Worm (Caenorhabditis elegans) whole organism, young adult: ENCODE data around the gene str-180.

Source experiments
- F22D6.2 ChIP-seq: sonication (generic microtip); optimal IDR thresholded peaks from 2 replicates; lab custom pipeline; 2016; ENCODE audit warnings: mild to moderate bottlenecking, missing genetic modification characterization, missing compliant biosample characterization
- F23B12.7 ChIP-seq: sonication (generic microtip); optimal IDR thresholded peaks from 2 replicates; lab custom pipeline; 2017; ENCODE audit warnings: missing genetic modification characterization, mild to moderate bottlenecking, missing compliant biosample characterization, antibody characterized with exemption, moderate library complexity; ENCODE audit not compliant: insufficient read depth
- F57C9.4 ChIP-seq: sonication (generic microtip); optimal IDR thresholded peaks from 2 replicates; lab custom pipeline; 2017; ENCODE audit warnings: mild to moderate bottlenecking, missing genetic modification characterization, missing compliant biosample characterization
- K11D2.4 ChIP-seq: fragments of 200-800 bp; sonication (Bioruptor generic); IDR thresholded peaks from 2 replicates; pipeline ENCODE4 v1.3.6; 2022; ENCODE audit warnings: missing genetic modification reagents, missing genetic modification characterization, missing compliant biosample characterization
- K12H6.12 ChIP-seq: fragments of 200-800 bp; sonication (Bioruptor generic); optimal IDR thresholded peaks from 2 replicates; lab custom pipeline; 2018; ENCODE audit warnings: mild to moderate bottlenecking, missing genetic modification characterization, missing compliant biosample characterization
- Y56A3A.18 ChIP-seq: fragments of 200-800 bp; sonication (Bioruptor generic); IDR thresholded peaks from 2 replicates; pipeline ENCODE4 v1.3.6; 2022; ENCODE audit warnings: missing genetic modification reagents, missing genetic modification characterization, missing compliant biosample characterization
- ZK185.1 ChIP-seq: sonication (generic microtip); optimal IDR thresholded peaks from 2 replicates; lab custom pipeline; 2016; ENCODE audit warnings: mild to moderate bottlenecking, missing genetic modification characterization, missing compliant biosample characterization; ENCODE audit not compliant: poor library complexity, severe bottlenecking
- ama-1 ChIP-seq, 3 experiments: fragments of 150-350 bp in 1 of 3; sonication (generic microtip) in 2 of 3; optimal IDR thresholded peaks; 2 replicates each; lab custom pipeline; 2014 to 2018; ENCODE audit warnings: missing biosample characterization in 2 of 3, missing genetic modification characterization in 2 of 3, missing genetic modification reagents in 2 of 3
- attf-5 ChIP-seq: fragments of 200-800 bp; sonication (Bioruptor generic); optimal IDR thresholded peaks from 2 replicates; lab custom pipeline; 2018; ENCODE audit warnings: mild to moderate bottlenecking, missing genetic modification characterization, missing compliant biosample characterization
- ceh-27 ChIP-seq: fragments of 200-800 bp; sonication (Bioruptor generic); optimal IDR thresholded peaks from 2 replicates; lab custom pipeline; 2018; ENCODE audit warnings: mild to moderate bottlenecking, missing genetic modification characterization, moderate library complexity, missing compliant biosample characterization
- ceh-58 ChIP-seq: fragments of 200-800 bp; sonication (Bioruptor generic); IDR thresholded peaks from 2 replicates; pipeline ENCODE4 v1.3.6; 2022; ENCODE audit warnings: missing genetic modification characterization, missing compliant biosample characterization
- chd-7 ChIP-seq: sonication (generic microtip); optimal IDR thresholded peaks from 2 replicates; lab custom pipeline; 2016; ENCODE audit warnings: mild to moderate bottlenecking, missing genetic modification characterization, moderate library complexity, missing compliant biosample characterization
- die-1 ChIP-seq: sonication (generic microtip); optimal IDR thresholded peaks from 2 replicates; lab custom pipeline; 2016; ENCODE audit warnings: missing genotype, mild to moderate bottlenecking, missing genetic modification characterization, missing compliant biosample characterization
- dox-1 ChIP-seq: fragments of 200-800 bp; sonication (Bioruptor generic); IDR thresholded peaks from 2 replicates; pipeline ENCODE4 v1.3.6; 2022; ENCODE audit warnings: missing genetic modification reagents, missing genetic modification characterization, missing compliant biosample characterization
- dpl-1 ChIP-seq: fragments of 150-350 bp; optimal IDR thresholded peaks from 2 replicates; lab custom pipeline; 2014; ENCODE audit warnings: missing biosample characterization, missing genetic modification reagents, missing genetic modification characterization
- egl-44 ChIP-seq: fragments of 200-800 bp; sonication (Bioruptor generic); IDR thresholded peaks from 2 replicates; pipeline ENCODE4 v1.3.6; 2022; ENCODE audit warnings: missing genetic modification reagents, missing genetic modification characterization, missing compliant biosample characterization
- egrh-3 ChIP-seq: fragments of 200-800 bp; sonication (Bioruptor generic); IDR thresholded peaks from 2 replicates; pipeline ENCODE4 v1.3.6; 2022; ENCODE audit warnings: missing genetic modification reagents, missing genetic modification characterization, missing compliant biosample characterization
- ekl-4 ChIP-seq: fragments of 200-800 bp; sonication (Bioruptor generic); IDR thresholded peaks from 2 replicates; pipeline ENCODE4 v1.3.6; 2022; ENCODE audit warnings: missing genetic modification reagents, missing genetic modification characterization, missing compliant biosample characterization
- gei-17 ChIP-seq: fragments of 200-800 bp; sonication (Bioruptor generic); optimal IDR thresholded peaks from 2 replicates; lab custom pipeline; 2018; ENCODE audit warnings: mild to moderate bottlenecking, missing genetic modification characterization, missing compliant biosample characterization
- him-1 ChIP-seq: sonication (generic microtip); optimal IDR thresholded peaks from 2 replicates; lab custom pipeline; 2016; ENCODE audit warnings: missing genotype, missing genetic modification reagents, missing genetic modification characterization, missing compliant biosample characterization
- hlh-12 ChIP-seq: sonication (generic microtip); optimal IDR thresholded peaks from 2 replicates; lab custom pipeline; 2016; ENCODE audit warnings: missing genetic modification characterization, missing compliant biosample characterization
- hmg-1.2 ChIP-seq: fragments of 200-800 bp; sonication (Bioruptor generic); IDR thresholded peaks from 2 replicates; pipeline ENCODE4 v1.3.6; 2022; ENCODE audit warnings: missing genetic modification reagents, missing genetic modification characterization, missing compliant biosample characterization
- hrde-1 ChIP-seq: sonication (generic microtip); optimal IDR thresholded peaks from 2 replicates; lab custom pipeline; 2016; ENCODE audit warnings: missing genetic modification characterization, mild to moderate bottlenecking, missing compliant biosample characterization, moderate library complexity, missing genotype, missing genetic modification reagents, borderline replicate concordance
- hsf-1 ChIP-seq: fragments of 200-800 bp; sonication (Bioruptor generic); IDR thresholded peaks from 2 replicates; pipeline ENCODE4 v1.3.6; 2022; ENCODE audit warnings: missing genetic modification reagents, missing genetic modification characterization, missing compliant biosample characterization
- lin-40 ChIP-seq: sonication (generic microtip); optimal IDR thresholded peaks from 2 replicates; lab custom pipeline; 2016; ENCODE audit warnings: missing genetic modification characterization, mild to moderate bottlenecking, missing compliant biosample characterization, missing genotype, missing genetic modification reagents
- madf-10 ChIP-seq: sonication (generic microtip); optimal IDR thresholded peaks from 2 replicates; lab custom pipeline; 2016; ENCODE audit warnings: mild to moderate bottlenecking, missing genetic modification characterization, missing compliant biosample characterization
- madf-3 ChIP-seq: fragments of 200-800 bp; sonication (Bioruptor generic); IDR thresholded peaks from 2 replicates; pipeline ENCODE4 v1.3.6; 2022; ENCODE audit warnings: missing genetic modification reagents, missing genetic modification characterization, missing compliant biosample characterization
- mcd-1 ChIP-seq: fragments of 200-800 bp; sonication (Bioruptor generic); IDR thresholded peaks from 2 replicates; pipeline ENCODE4 v1.3.6; 2022; ENCODE audit warnings: missing genetic modification reagents, missing genetic modification characterization, missing compliant biosample characterization
- mxl-1 ChIP-seq: sonication (generic microtip); optimal IDR thresholded peaks from 2 replicates; lab custom pipeline; 2016; ENCODE audit warnings: missing genetic modification characterization, missing compliant biosample characterization
- nfya-1 ChIP-seq: sonication (generic microtip); optimal IDR thresholded peaks from 2 replicates; lab custom pipeline; 2017; ENCODE audit warnings: antibody characterized with exemption, missing compliant biosample characterization, missing genetic modification characterization, borderline replicate concordance; ENCODE audit not compliant: insufficient read depth
- nhr-80 ChIP-seq: sonication (generic microtip); optimal IDR thresholded peaks from 2 replicates; lab custom pipeline; 2016; ENCODE audit warnings: missing genetic modification characterization, missing compliant biosample characterization
- repo-1 ChIP-seq: sonication (generic microtip); optimal IDR thresholded peaks from 2 replicates; lab custom pipeline; 2017; ENCODE audit warnings: mild to moderate bottlenecking, missing genetic modification characterization, missing compliant biosample characterization
- snpc-1.1 ChIP-seq: sonication (generic microtip); optimal IDR thresholded peaks from 2 replicates; lab custom pipeline; 2017; ENCODE audit warnings: missing genetic modification characterization, mild to moderate bottlenecking, missing compliant biosample characterization, antibody characterized with exemption, moderate library complexity, missing genotype, missing genetic modification reagents; ENCODE audit not compliant: insufficient read depth
- snpc-4 ChIP-seq, 5 experiments: fragments of 150-350 bp in 1 of 5; sonication (generic microtip) in 4 of 5; optimal IDR thresholded peaks; 2 replicates each; lab custom pipeline; 2014 to 2018; ENCODE audit warnings: missing genetic modification characterization in 5 of 5, missing biosample characterization in 3 of 5, antibody characterized with exemption in 2 of 5, mild to moderate bottlenecking in 2 of 5, missing compliant biosample characterization in 2 of 5, missing genotype in 2 of 5, moderate library complexity in 2 of 5, missing genetic modification reagents in 1 of 5
- somi-1 ChIP-seq: fragments of 200-800 bp; sonication (Bioruptor generic); optimal IDR thresholded peaks from 2 replicates; lab custom pipeline; 2018; ENCODE audit warnings: mild to moderate bottlenecking, missing genetic modification characterization, missing compliant biosample characterization
- tlf-1 ChIP-seq: fragments of 200-800 bp; sonication (Bioruptor generic); optimal IDR thresholded peaks from 2 replicates; lab custom pipeline; 2018; ENCODE audit warnings: mild to moderate bottlenecking, missing genetic modification characterization, missing compliant biosample characterization
- zfh-2 ChIP-seq: fragments of 200-800 bp; sonication (Bioruptor generic); conservative IDR thresholded peaks from 2 replicates; pipeline ENCODE4 v1.3.6; 2022; ENCODE audit warnings: missing genetic modification reagents, missing genetic modification characterization, missing compliant biosample characterization
- ztf-18 ChIP-seq: sonication (generic microtip); optimal IDR thresholded peaks from 2 replicates; lab custom pipeline; 2016; ENCODE audit warnings: missing genotype, mild to moderate bottlenecking, missing genetic modification characterization, missing compliant biosample characterization
- ztf-3 ChIP-seq: fragments of 200-800 bp; sonication (Bioruptor generic); optimal IDR thresholded peaks from 2 replicates; lab custom pipeline; 2018; ENCODE audit warnings: mild to moderate bottlenecking, missing genetic modification characterization, missing compliant biosample characterization

str-180 gene

ce11 chrV:6665751-6666150 lies 2.9 kb downstream of the str-180 start, which contains the start of gene pmp-5 (continued):
- TF ChIP-seq K11D2.4 (no peak), him-1 (no peak)

- no peak for TF ChIP-seq ceh-58 (GFP tag; lab: Robert Waterston, UW)
- TF ChIP-seq attf-5 (GFP tag; lab: Kevin White, UChicago): no peak
- TF ChIP-seq hmg-1.2 (GFP tag; lab: Robert Waterston, UW): 0 out of 2 replicates have a peak, but pooled peaks have one; percentile 16
- TF ChIP-seq die-1 (tag; lab: Kevin White, UChicago): no peak
- no peak for TF ChIP-seq F22D6.2 (tag; lab: Kevin White, UChicago)
These were observed 6.1 kb downstream of the str-180 start for ce11 chrV:6662505-6662904.

- 0 out of 2 replicates have a peak, but pooled peaks have one; percentile 25 for TF ChIP-seq hsf-1
- TF ChIP-seq repo-1 (tag; lab: Kevin White, UChicago): peak; percentile 23
- no peak for TF ChIP-seq snpc-1.1 (tag; lab: Kevin White, UChicago)
- TF ChIP-seq mxl-1: no peak
- no peak for TF ChIP-seq madf-3 (GFP tag; lab: Robert Waterston, UW)
These were observed 7.0 kb downstream of the str-180 start for ce11 chrV:6661658-6662057.

ce11 chrV:6659533-6659932 lies 9.1 kb downstream of the str-180 start:
- TF ChIP-seq die-1 (tag; lab: Kevin White, UChicago) (no peak), hrde-1 (tag; lab: Kevin White, UChicago) (no peak), hlh-12 (no peak), ZK185.1 (tag; lab: Kevin White, UChicago) (no peak), gei-17 (GFP tag; lab: Kevin White, UChicago) (no peak), Y56A3A.18 (GFP tag; lab: Robert Waterston, UW) (no peak), chd-7 (tag; lab: Kevin White, UChicago) (no peak), him-1 (no peak), madf-10 (tag; lab: Kevin White, UChicago) (no peak), dpl-1 (GFP tag; lab: Kevin White, UChicago) (no peak)

DNA sequence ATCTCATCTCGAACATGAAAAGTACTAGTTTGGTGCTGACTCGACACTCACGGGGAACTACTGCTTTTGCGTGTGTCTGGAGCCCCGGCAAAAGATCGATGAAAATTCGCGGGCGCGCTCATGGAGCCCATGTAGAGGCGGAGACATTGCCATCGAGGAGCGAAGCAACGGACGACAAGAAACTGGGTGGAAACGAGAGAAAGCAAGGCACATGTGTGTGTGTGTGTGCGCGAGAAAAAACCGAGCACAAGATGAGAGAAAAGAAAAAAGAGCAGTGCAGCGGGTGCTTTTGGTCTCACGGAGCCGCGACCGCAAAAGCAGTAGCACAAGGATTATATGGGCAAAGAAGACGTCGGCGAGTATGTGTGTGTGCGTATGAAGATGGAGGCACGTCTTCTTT lies 9.9 kb downstream of the str-180 start:
- TF ChIP-seq nfya-1 (no peak), ama-1 (optimal IDR thresholded peaks at IDR 0.05; lab: Kevin White, UChicago) (no peak), ama-1 (GFP tag; optimal IDR thresholded peaks at IDR 0.05; lab: Kevin White, UChicago) (no peak), F23B12.7 (tag; lab: Kevin White, UChicago) (no peak), repo-1 (tag; lab: Kevin White, UChicago) (no peak), lin-40 (peak; percentile 6), chd-7 (tag; lab: Kevin White, UChicago) (peak; percentile 32), hmg-1.2 (GFP tag; lab: Robert Waterston, UW) (peak; percentile 28; the same call in 1 of the 2 replicates), F57C9.4 (no peak), ztf-3 (GFP tag; lab: Kevin White, UChicago) (no peak), ekl-4 (GFP tag; lab: Robert Waterston, UW) (no peak), dox-1 (GFP tag; lab: Robert Waterston, UW) (peak; percentile 31; the same call in 1 of the 2 replicates), mcd-1 (peak; percentile 29; the same call in 1 of the 2 replicates), ztf-18 (no peak), attf-5 (GFP tag; lab: Kevin White, UChicago) (peak; percentile 28), somi-1 (peak; percentile 11), tlf-1 (no peak), ceh-27 (GFP tag; lab: Kevin White, UChicago) (peak; percentile 21), die-1 (tag; lab: Kevin White, UChicago) (no peak), egl-44 (GFP tag; lab: Robert Waterston, UW) (0 out of 2 replicates have a peak, but pooled peaks have one; percentile 21), zfh-2 (GFP tag; lab: Robert Waterston, UW) (peak; percentile 91), K12H6.12 (peak; percentile 46), snpc-4 (GFP tag; optimal IDR thresholded peaks at IDR 0.05; lab: Kevin White, UChicago) (no peak), snpc-4 (tag; optimal IDR thresholded peaks at IDR 0.05; lab: Kevin White, UChicago) (peak in 2 of 4 experiments; percentile 7 to 35), nhr-80 (tag; lab: Kevin White, UChicago) (no peak), egrh-3 (GFP tag; lab: Robert Waterston, UW) (0 out of 2 replicates have a peak, but pooled peaks have one; percentile 12)
